Worm (Caenorhabditis elegans) whole organism, L2 larva: ENCODE data around the gene osm-8.

Experiments used
- egl-27 ChIP-seq: sonication (generic microtip); optimal IDR thresholded peaks from 3 replicates; lab custom pipeline; 2017; ENCODE audit warnings: missing biosample characterization, missing genetic modification reagents, missing genetic modification characterization
- lin-11 ChIP-seq: fragments of 150-350 bp; sonication (generic microtip); optimal IDR thresholded peaks from 2 replicates; lab custom pipeline; 2014; ENCODE audit warnings: missing biosample characterization, missing genetic modification characterization, inconsistent platforms, mixed read lengths
- nhr-6 ChIP-seq: fragments of 150-350 bp; optimal IDR thresholded peaks from 2 replicates; lab custom pipeline; 2014; ENCODE audit warnings: missing biosample characterization, missing genetic modification characterization
- snpc-4 ChIP-seq: fragments of 150-350 bp; optimal IDR thresholded peaks from 2 replicates; lab custom pipeline; 2014; ENCODE audit warnings: missing biosample characterization, missing genetic modification characterization
- unc-39 ChIP-seq: fragments of 150-350 bp; optimal IDR thresholded peaks from 2 replicates; lab custom pipeline; 2014; ENCODE audit warnings: missing biosample characterization, missing genetic modification characterization

- TF ChIP-seq egl-27 (tag; lab: Kevin White, UChicago): no peak
- no peak for TF ChIP-seq nhr-6 (tag; lab: Kevin White, UChicago)
- no peak for TF ChIP-seq lin-11
- no peak for TF ChIP-seq unc-39
- TF ChIP-seq snpc-4: no peak
These were observed 5.8 kb downstream of the osm-8 start, which contains the start of gene npp-21 for ce11 chrII:7599357-7599756.
